Worm (Caenorhabditis elegans): ENCODE data around the gene T28A8.3.

The T28A8.3 gene

ce11 chrIII:13548982-13549381, 43.2 kb downstream of the T28A8.3 start, which contains the start of gene mmad-1 (continued):
- TF ChIP-seq unc-62 (GFP tag; optimal IDR thresholded peaks at IDR 0.05) (peak; percentile 85), nhr-23 (tag; optimal IDR thresholded peaks at IDR 0.05) (peak; percentile 26), egl-5 (tag; optimal IDR thresholded peaks at IDR 0.05) (peak; percentile 64), ZK546.5 (tag; optimal IDR thresholded peaks at IDR 0.05) (no peak), mdl-1 (tag; optimal IDR thresholded peaks at IDR 0.05) (no peak), unc-39 (tag; optimal IDR thresholded peaks at IDR 0.05) (no peak), fos-1 (tag; optimal IDR thresholded peaks at IDR 0.05) (no peak), skn-1 (tag; optimal IDR thresholded peaks at IDR 0.05) (no peak), lin-15B (tag; optimal IDR thresholded peaks at IDR 0.05) (no peak), R02D3.7 (tag; optimal IDR thresholded peaks at IDR 0.05) (no peak), pha-4 (tag; optimal IDR thresholded peaks at IDR 0.05) (peak; percentile 76)

ce11 chrIII:13549960-13550359, 44.1 kb downstream of the T28A8.3 start:
- TF ChIP-seq eor-1 (tag; optimal IDR thresholded peaks at IDR 0.05) (no peak), ceh-82 (tag; optimal IDR thresholded peaks at IDR 0.05) (no peak), nfya-1 (tag; optimal IDR thresholded peaks at IDR 0.05; ENCODE audit: insufficient read depth) (peak; percentile 18), snpc-4 (tag; optimal IDR thresholded peaks at IDR 0.05) (no peak), elt-1 (tag; optimal IDR thresholded peaks at IDR 0.05) (no peak), lin-39 (tag; optimal IDR thresholded peaks at IDR 0.05) (no peak), ama-1 (optimal IDR thresholded peaks at IDR 0.05) (peak; percentile 12)

ce11 chrIII:13555234-13555633, 49.4 kb downstream of the T28A8.3 start, which contains the start of gene scav-2:
Gene scav-2 (minus strand): TSS chrIII:13555334.
- TF ChIP-seq nhr-237 (tag; optimal IDR thresholded peaks at IDR 0.05): no peak
- no peak for TF ChIP-seq lin-39 (tag; optimal IDR thresholded peaks at IDR 0.05)
- no peak for TF ChIP-seq lsy-12 (tag; optimal IDR thresholded peaks at IDR 0.05)
- no peak for TF ChIP-seq elt-2 (tag; optimal IDR thresholded peaks at IDR 0.05)
- no peak for TF ChIP-seq pqm-1 (tag; optimal IDR thresholded peaks at IDR 0.05)
- no peak for TF ChIP-seq snpc-4 (tag; optimal IDR thresholded peaks at IDR 0.05)
- TF ChIP-seq nhr-43 (tag; optimal IDR thresholded peaks at IDR 0.05; ENCODE audit: poor library complexity, severe bottlenecking): no peak
- no peak for TF ChIP-seq ceh-9 (tag; optimal IDR thresholded peaks at IDR 0.05)
- TF ChIP-seq mdl-1 (tag; optimal IDR thresholded peaks at IDR 0.05): no peak
- TF ChIP-seq ztf-11 (tag; optimal IDR thresholded peaks at IDR 0.05): no peak
- TF ChIP-seq egl-5 (tag; optimal IDR thresholded peaks at IDR 0.05): no peak
- no peak for TF ChIP-seq ama-1 (optimal IDR thresholded peaks at IDR 0.05)
- TF ChIP-seq elt-1 (tag; optimal IDR thresholded peaks at IDR 0.05): no peak
- TF ChIP-seq nhr-77 (tag; optimal IDR thresholded peaks at IDR 0.05): no peak
- no peak for TF ChIP-seq fkh-2 (tag; optimal IDR thresholded peaks at IDR 0.05)
- TF ChIP-seq nhr-67 (tag; optimal IDR thresholded peaks at IDR 0.05): no peak
- TF ChIP-seq R02D3.7 (tag; optimal IDR thresholded peaks at IDR 0.05): no peak
- TF ChIP-seq hmg-11 (tag; optimal IDR thresholded peaks at IDR 0.05): no peak

ce11 chrIII:13556039-13556438, 50.2 kb downstream of the T28A8.3 start:
- TF ChIP-seq nhr-25 (tag; optimal IDR thresholded peaks at IDR 0.05) (peak; percentile 20), nhr-12 (tag; optimal IDR thresholded peaks at IDR 0.05) (no peak), nhr-23 (tag; optimal IDR thresholded peaks at IDR 0.05) (peak; percentile 45)
